1 fruit fly cellular context compared by ENCODE assay signal in genomic region chr2L:16284306-16285299, dm6.
TF ChIP-seq lines count a peak whose summit lies in the region.

No protein-coding gene starts in this region.

TF ChIP-seq in whole organism, embryonic, 481 proteins besides CTCF, POLR2A, EP300 and RAD21 (continued from another document and continues in another):
- TF ChIP-seq unpg (GFP tag; optimal IDR thresholded peaks at IDR 0.05; lab: Kevin White, UChicago) (peak; percentile 51), Gug (GFP tag; IDR thresholded peaks at IDR 0.05; lab: Robert Waterston, UW) (0 out of 4 replicates have a peak, but pooled peaks have one; percentile 5), CG9609 (GFP tag; optimal IDR thresholded peaks at IDR 0.05; lab: Kevin White, UChicago) (peak; percentile 53), scrt (GFP tag; optimal IDR thresholded peaks at IDR 0.05; lab: Kevin White, UChicago) (peak; percentile 70), wdn (GFP tag; IDR thresholded peaks at IDR 0.05; lab: Robert Waterston, UW) (no peak), CG5953 (GFP tag; IDR thresholded peaks at IDR 0.05; lab: Robert Waterston, UW) (no peak), cato (GFP tag; optimal IDR thresholded peaks at IDR 0.05; lab: Kevin White, UChicago; ENCODE audit: borderline replicate concordance) (no peak), nerfin-2 (GFP tag; IDR thresholded peaks at IDR 0.05; lab: Robert Waterston, UW; ENCODE audit: partially characterized antibody) (no peak), nmo (GFP tag; optimal IDR thresholded peaks at IDR 0.05; lab: Kevin White, UChicago) (peak; percentile 37), Dbx (GFP tag; IDR thresholded peaks at IDR 0.05; lab: Robert Waterston, UW) (no peak), CG8478 (optimal IDR thresholded peaks at IDR 0.05; lab: Kevin White, UChicago) (peak; percentile 74), Fer3 (tag; optimal IDR thresholded peaks at IDR 0.05; lab: Kevin White, UChicago) (peak; percentile 47), fd3F (GFP tag; optimal IDR thresholded peaks at IDR 0.05; lab: Kevin White, UChicago) (no peak), CG17612 (GFP tag; IDR thresholded peaks at IDR 0.05; lab: Robert Waterston, UW) (no peak), CG7271 (tag; optimal IDR thresholded peaks at IDR 0.05; lab: Kevin White, UChicago) (no peak), cg (GFP tag; optimal IDR thresholded peaks at IDR 0.05; lab: Kevin White, UChicago) (peak; percentile 62), CG17829 (tag; optimal IDR thresholded peaks at IDR 0.05; lab: Kevin White, UChicago) (no peak), Xbp1 (GFP tag; optimal IDR thresholded peaks at IDR 0.05; lab: Kevin White, UChicago) (peak; percentile 36), CG30403 (GFP tag; optimal IDR thresholded peaks at IDR 0.05; lab: Kevin White, UChicago) (peak; percentile 29), CG8290 (GFP tag; optimal IDR thresholded peaks at IDR 0.05; lab: Kevin White, UChicago) (no peak), CG8290 (tag; optimal IDR thresholded peaks at IDR 0.05; lab: Kevin White, UChicago) (peak in 1 of 2 experiments; percentile 66), CG15011 (GFP tag; optimal IDR thresholded peaks at IDR 0.05; lab: Kevin White, UChicago) (no peak), CG14441 (GFP tag; IDR thresholded peaks at IDR 0.05; lab: Robert Waterston, UW) (no peak), da (GFP tag; optimal IDR thresholded peaks at IDR 0.05; lab: Kevin White, UChicago) (no peak), chinmo (GFP tag; IDR thresholded peaks at IDR 0.05; lab: Robert Waterston, UW; ENCODE audit: partially characterized antibody) (no peak), Oli (tag; optimal IDR thresholded peaks at IDR 0.05; lab: Kevin White, UChicago) (peak; percentile 56), CG12391 (tag; optimal IDR thresholded peaks at IDR 0.05; lab: Kevin White, UChicago) (peak; percentile 56), mam (GFP tag; optimal IDR thresholded peaks at IDR 0.05; lab: Kevin White, UChicago) (peak; percentile 50), Vsx1 (GFP tag; optimal IDR thresholded peaks at IDR 0.05; lab: Kevin White, UChicago) (peak; percentile 40), wor (GFP tag; IDR thresholded peaks at IDR 0.05; lab: Robert Waterston, UW) (no peak), CG5245 (GFP tag; optimal IDR thresholded peaks at IDR 0.05; lab: Kevin White, UChicago) (no peak), CG3163 (GFP tag; optimal IDR thresholded peaks at IDR 0.05; lab: Kevin White, UChicago) (peak; percentile 78), CG18476 (GFP tag; optimal IDR thresholded peaks at IDR 0.05; lab: Kevin White, UChicago) (peak; percentile 25), CG18011 (GFP tag; optimal IDR thresholded peaks at IDR 0.05; lab: Kevin White, UChicago) (peak; percentile 32), slou (GFP tag; optimal IDR thresholded peaks at IDR 0.05; lab: Kevin White, UChicago) (no peak), Lim3 (GFP tag; IDR thresholded peaks at IDR 0.05; lab: Robert Waterston, UW) (no peak), TFAM (GFP tag; optimal IDR thresholded peaks at IDR 0.05; lab: Kevin White, UChicago) (no peak), emc (GFP tag; optimal IDR thresholded peaks at IDR 0.05; lab: Kevin White, UChicago) (no peak), CG11085 (GFP tag; IDR thresholded peaks at IDR 0.05; lab: Robert Waterston, UW) (no peak), CG9817 (tag; optimal IDR thresholded peaks at IDR 0.05; lab: Kevin White, UChicago) (no peak), CG3065 (GFP tag; optimal IDR thresholded peaks at IDR 0.05; lab: Kevin White, UChicago) (no peak), CG17328 (GFP tag; IDR thresholded peaks at IDR 0.05; lab: Robert Waterston, UW) (no peak), CG15269 (tag; optimal IDR thresholded peaks at IDR 0.05; lab: Kevin White, UChicago) (peak; percentile 77), CG11695 (GFP tag; IDR thresholded peaks at IDR 0.05; lab: Robert Waterston, UW) (no peak), CG10321 (GFP tag; IDR thresholded peaks at IDR 0.05; lab: Robert Waterston, UW) (no peak), lab (GFP tag; optimal IDR thresholded peaks at IDR 0.05; lab: Kevin White, UChicago) (peak; percentile 85), kah (GFP tag; optimal IDR thresholded peaks at IDR 0.05; lab: Kevin White, UChicago) (peak; percentile 53), CG32767 (GFP tag; IDR thresholded peaks at IDR 0.05; lab: Robert Waterston, UW) (no peak), B-H2 (GFP tag; optimal IDR thresholded peaks at IDR 0.05; lab: Kevin White, UChicago) (no peak), CG42726 (GFP tag; IDR thresholded peaks at IDR 0.05; lab: Robert Waterston, UW; ENCODE audit: partially characterized antibody) (no peak), CG11696 (GFP tag; IDR thresholded peaks at IDR 0.05; lab: Robert Waterston, UW) (no peak), her (GFP tag; optimal IDR thresholded peaks at IDR 0.05; lab: Kevin White, UChicago) (no peak), ems (GFP tag; optimal IDR thresholded peaks at IDR 0.05; lab: Kevin White, UChicago) (peak; percentile 24), tll (GFP tag; optimal IDR thresholded peaks at IDR 0.05; lab: Kevin White, UChicago) (no peak), gem (tag; optimal IDR thresholded peaks at IDR 0.05; lab: Kevin White, UChicago) (peak; percentile 70), Bgb (GFP tag; IDR thresholded peaks at IDR 0.05; lab: Robert Waterston, UW; ENCODE audit: partially characterized antibody) (no peak), Lpt (GFP tag; optimal IDR thresholded peaks at IDR 0.05; lab: Kevin White, UChicago) (no peak), CG2712 (tag; optimal IDR thresholded peaks at IDR 0.05; lab: Kevin White, UChicago) (peak; percentile 33), phol (tag; optimal IDR thresholded peaks at IDR 0.05; lab: Kevin White, UChicago) (peak; percentile 21), CG10209 (GFP tag; optimal IDR thresholded peaks at IDR 0.05; lab: Kevin White, UChicago) (peak; percentile 25), dpn (GFP tag; optimal IDR thresholded peaks at IDR 0.05; lab: Kevin White, UChicago) (peak; percentile 56 to 63), CG3281 (GFP tag; optimal IDR thresholded peaks at IDR 0.05; lab: Kevin White, UChicago) (peak; percentile 83), lov (optimal IDR thresholded peaks at IDR 0.05; lab: Kevin White, UChicago) (no peak), lov (GFP tag; IDR thresholded peaks at IDR 0.05; lab: Robert Waterston, UW) (no peak), tx (GFP tag; optimal IDR thresholded peaks at IDR 0.05; lab: Kevin White, UChicago) (peak; percentile 31), ci (GFP tag; IDR thresholded peaks at IDR 0.05; lab: Robert Waterston, UW) (no peak), lmd (GFP tag; IDR thresholded peaks at IDR 0.05; lab: Robert Waterston, UW) (no peak), Dad (GFP tag; optimal IDR thresholded peaks at IDR 0.05; lab: Kevin White, UChicago) (peak; percentile 31), Aef1 (GFP tag; IDR thresholded peaks at IDR 0.05; lab: Robert Waterston, UW) (no peak), Dref (GFP tag; IDR thresholded peaks at IDR 0.05; lab: Robert Waterston, UW) (no peak), tio (GFP tag; optimal IDR thresholded peaks at IDR 0.05; lab: Kevin White, UChicago) (peak; percentile 26), dati (GFP tag; IDR thresholded peaks at IDR 0.05; lab: Robert Waterston, UW) (no peak), ap (GFP tag; IDR thresholded peaks at IDR 0.05; lab: Robert Waterston, UW) (no peak), CG10274 (GFP tag; optimal IDR thresholded peaks at IDR 0.05; lab: Kevin White, UChicago) (no peak), Xrp1 (GFP tag; IDR thresholded peaks at IDR 0.05; lab: Robert Waterston, UW) (no peak), CG15696 (tag; optimal IDR thresholded peaks at IDR 0.05; lab: Kevin White, UChicago) (no peak), ttk (GFP tag; IDR thresholded peaks at IDR 0.05; lab: Robert Waterston, UW) (no peak), bigmax (GFP tag; optimal IDR thresholded peaks at IDR 0.05; lab: Kevin White, UChicago) (peak; percentile 44), btn (GFP tag; optimal IDR thresholded peaks at IDR 0.05; lab: Kevin White, UChicago) (no peak), ewg (GFP tag; optimal IDR thresholded peaks at IDR 0.05; lab: Kevin White, UChicago) (no peak), CG1024 (GFP tag; IDR thresholded peaks at IDR 0.05; lab: Robert Waterston, UW) (no peak), Stat92E (GFP tag; optimal IDR thresholded peaks at IDR 0.05; lab: Kevin White, UChicago) (no peak), CG3847 (GFP tag; IDR thresholded peaks at IDR 0.05; lab: Robert Waterston, UW) (no peak), Optix (GFP tag; IDR thresholded peaks at IDR 0.05; lab: Robert Waterston, UW) (no peak), sisA (GFP tag; IDR thresholded peaks at IDR 0.05; lab: Robert Waterston, UW) (no peak), dmrt11E (tag; optimal IDR thresholded peaks at IDR 0.05; lab: Kevin White, UChicago) (no peak), ind (GFP tag; optimal IDR thresholded peaks at IDR 0.05; lab: Kevin White, UChicago) (peak; percentile 50), CG1792 (GFP tag; optimal IDR thresholded peaks at IDR 0.05; lab: Kevin White, UChicago) (peak; percentile 3), NC2α (GFP tag; optimal IDR thresholded peaks at IDR 0.05; lab: Kevin White, UChicago) (no peak), CG7928 (GFP tag; optimal IDR thresholded peaks at IDR 0.05; lab: Kevin White, UChicago) (peak; percentile 25), Dip3 (GFP tag; optimal IDR thresholded peaks at IDR 0.05; lab: Kevin White, UChicago) (peak; percentile 49), jigr1 (GFP tag; IDR thresholded peaks at IDR 0.05; lab: Robert Waterston, UW) (no peak), hbn (GFP tag; IDR thresholded peaks at IDR 0.05; lab: Robert Waterston, UW; ENCODE audit: partially characterized antibody) (no peak), NK7.1 (GFP tag; optimal IDR thresholded peaks at IDR 0.05; lab: Kevin White, UChicago) (no peak), HLH4C (GFP tag; IDR thresholded peaks at IDR 0.05; lab: Robert Waterston, UW; ENCODE audit: partially characterized antibody) (no peak), Dll (GFP tag; IDR thresholded peaks at IDR 0.05; lab: Robert Waterston, UW; ENCODE audit: partially characterized antibody) (no peak), Blimp-1 (GFP tag; optimal IDR thresholded peaks at IDR 0.05; lab: Kevin White, UChicago) (peak; percentile 13), CG7745 (tag; optimal IDR thresholded peaks at IDR 0.05; lab: Kevin White, UChicago) (no peak), sna (GFP tag; IDR thresholded peaks at IDR 0.05; lab: Robert Waterston, UW; ENCODE audit: partially characterized antibody) (no peak), CoRest (tag; optimal IDR thresholded peaks at IDR 0.05; lab: Kevin White, UChicago) (peak; percentile 46), CG33213 (GFP tag; optimal IDR thresholded peaks at IDR 0.05; lab: Kevin White, UChicago) (no peak), onecut (GFP tag; IDR thresholded peaks at IDR 0.05; lab: Robert Waterston, UW) (peak; percentile 42), ash1 (GFP tag; optimal IDR thresholded peaks at IDR 0.05; lab: Kevin White, UChicago) (no peak), Nf-YA (GFP tag; IDR thresholded peaks at IDR 0.05; lab: Robert Waterston, UW) (no peak), CrebB (tag; optimal IDR thresholded peaks at IDR 0.05; lab: Kevin White, UChicago) (peak; percentile 57), CG6813 (GFP tag; optimal IDR thresholded peaks at IDR 0.05; lab: Kevin White, UChicago) (peak; percentile 77), HmgZ (tag; optimal IDR thresholded peaks at IDR 0.05; lab: Kevin White, UChicago) (no peak), al (GFP tag; IDR thresholded peaks at IDR 0.05; lab: Robert Waterston, UW) (no peak), ken (GFP tag; IDR thresholded peaks at IDR 0.05; lab: Robert Waterston, UW) (no peak), salm (tag; optimal IDR thresholded peaks at IDR 0.05; lab: Kevin White, UChicago) (no peak), CG13624 (GFP tag; optimal IDR thresholded peaks at IDR 0.05; lab: Kevin White, UChicago) (peak; percentile 76), CG16779 (GFP tag; IDR thresholded peaks at IDR 0.05; lab: Robert Waterston, UW) (no peak), CG7987 (GFP tag; optimal IDR thresholded peaks at IDR 0.05; lab: Kevin White, UChicago) (peak; percentile 72), sens (GFP tag; lab: Kevin White, UChicago) (peak; percentile 94), H15 (GFP tag; IDR thresholded peaks at IDR 0.05; lab: Robert Waterston, UW) (no peak), CG2120 (GFP tag; optimal IDR thresholded peaks at IDR 0.05; lab: Kevin White, UChicago) (peak; percentile 61), CG1647 (GFP tag; optimal IDR thresholded peaks at IDR 0.05; lab: Kevin White, UChicago) (peak; percentile 0), chm (GFP tag; IDR thresholded peaks at IDR 0.05; lab: Robert Waterston, UW) (no peak), MBD-R2 (GFP tag; IDR thresholded peaks at IDR 0.05; lab: Robert Waterston, UW) (no peak), CG12219 (GFP tag; optimal IDR thresholded peaks at IDR 0.05; lab: Kevin White, UChicago) (peak; percentile 47), Six4 (GFP tag; optimal IDR thresholded peaks at IDR 0.05; lab: Kevin White, UChicago) (no peak), az2 (GFP tag; optimal IDR thresholded peaks at IDR 0.05; lab: Kevin White, UChicago) (no peak), CG11723 (GFP tag; optimal IDR thresholded peaks at IDR 0.05; lab: Kevin White, UChicago) (no peak), CG12155 (GFP tag; optimal IDR thresholded peaks at IDR 0.05; lab: Kevin White, UChicago) (peak; percentile 34), Doc3 (GFP tag; IDR thresholded peaks at IDR 0.05; lab: Robert Waterston, UW; ENCODE audit: partially characterized antibody) (no peak), Taf1 (GFP tag; IDR thresholded peaks at IDR 0.05; lab: Robert Waterston, UW) (no peak), tap (tag; optimal IDR thresholded peaks at IDR 0.05; lab: Kevin White, UChicago) (no peak), vfl (GFP tag; optimal IDR thresholded peaks at IDR 0.05; lab: Kevin White, UChicago) (no peak), Hr51 (GFP tag; optimal IDR thresholded peaks at IDR 0.05; lab: Kevin White, UChicago) (peak; percentile 10 to 72), zen2 (GFP tag; IDR thresholded peaks at IDR 0.05; lab: Robert Waterston, UW; ENCODE audit: partially characterized antibody) (no peak), Mad (GFP tag; optimal IDR thresholded peaks at IDR 0.05; lab: Kevin White, UChicago) (peak; percentile 53), NC2β (GFP tag; optimal IDR thresholded peaks at IDR 0.05; lab: Kevin White, UChicago) (no peak), Fer1 (GFP tag; optimal IDR thresholded peaks at IDR 0.05; lab: Kevin White, UChicago) (peak; percentile 45), CG17912 (GFP tag; optimal IDR thresholded peaks at IDR 0.05; lab: Kevin White, UChicago) (peak; percentile 72), CG18599 (GFP tag; optimal IDR thresholded peaks at IDR 0.05; lab: Kevin White, UChicago) (peak; percentile 77), CG10267 (tag; optimal IDR thresholded peaks at IDR 0.05; lab: Kevin White, UChicago) (no peak), grau (tag; optimal IDR thresholded peaks at IDR 0.05; lab: Kevin White, UChicago) (peak; percentile 45), CG32532 (GFP tag; IDR thresholded peaks at IDR 0.05; lab: Robert Waterston, UW) (no peak)
